Worm (Caenorhabditis elegans) whole organism, L1 larva: Measurements from ENCODE around the gene K08B12.1.

Experiments
- C04F5.9 ChIP-seq: sonication (generic microtip); optimal IDR thresholded peaks from 2 replicates; lab custom pipeline; 2016; ENCODE audit warnings: missing genetic modification characterization, missing compliant biosample characterization
- Y116A8C.19 ChIP-seq: sonication (generic microtip); optimal IDR thresholded peaks from 2 replicates; lab custom pipeline; 2016; ENCODE audit warnings: missing compliant biosample characterization, missing genetic modification characterization, borderline replicate concordance
- alr-1 ChIP-seq: fragments of 200-800 bp; sonication (Bioruptor generic); optimal IDR thresholded peaks from 2 replicates; lab custom pipeline; 2018; ENCODE audit warnings: borderline replicate concordance, mild to moderate bottlenecking, missing genetic modification characterization, missing compliant biosample characterization
- ama-1 ChIP-seq: fragments of 150-350 bp; optimal IDR thresholded peaks from 2 replicates; lab custom pipeline; 2014
- blmp-1 ChIP-seq: fragments of 150-350 bp; optimal IDR thresholded peaks from 2 replicates; lab custom pipeline; 2014; ENCODE audit warnings: missing biosample characterization, missing genetic modification characterization
- ceh-82 ChIP-seq, 3 experiments: fragments of 150-350 bp in 1 of 3; sonication (generic microtip) in 2 of 3; optimal IDR thresholded peaks; 2 replicates each; lab custom pipeline; 2014 to 2017; ENCODE audit warnings: missing biosample characterization in 3 of 3, missing genetic modification characterization in 3 of 3
- dpl-1 ChIP-seq, 3 experiments: fragments of 150-350 bp in 2 of 3; sonication (generic microtip) in 1 of 3; optimal IDR thresholded peaks; 2 replicates each; lab custom pipeline; 2014 to 2017; ENCODE audit warnings: missing biosample characterization in 3 of 3, missing genetic modification characterization in 3 of 3, missing genetic modification reagents in 3 of 3
- dsc-1 ChIP-seq: sonication (generic microtip); optimal IDR thresholded peaks from 2 replicates; lab custom pipeline; 2016; ENCODE audit warnings: mild to moderate bottlenecking, missing genetic modification characterization, missing compliant biosample characterization
- efl-1 ChIP-seq, 4 experiments: fragments of 150-350 bp; optimal IDR thresholded peaks in 3 of 4; peaks in 1 of 4; 1 replicate in 1 of 4; 2 replicates in 3 of 4; lab custom pipeline; 2014; ENCODE audit warnings: missing biosample characterization in 2 of 4, missing genetic modification characterization in 2 of 4, missing genetic modification reagents in 2 of 4
- egl-13 ChIP-seq: sonication (generic microtip); optimal IDR thresholded peaks from 2 replicates; lab custom pipeline; 2016; ENCODE audit warnings: missing genotype, missing genetic modification reagents, missing genetic modification characterization, missing compliant biosample characterization
- egl-27 ChIP-seq, 2 experiments: fragments of 150-350 bp in 1 of 2; sonication (generic microtip); optimal IDR thresholded peaks; 3 replicates each; lab custom pipeline; 2017 to 2018; ENCODE audit warnings: missing biosample characterization in 2 of 2, missing genetic modification characterization in 2 of 2, missing genetic modification reagents in 2 of 2
- elt-2 ChIP-seq: sonication (generic microtip); optimal IDR thresholded peaks from 2 replicates; lab custom pipeline; 2016; ENCODE audit warnings: missing genetic modification characterization, mild to moderate bottlenecking, inconsistent platforms, missing compliant biosample characterization, missing genetic modification reagents
- elt-3 ChIP-seq, 6 experiments: fragments of 150-350 bp in 1 of 6; sonication (generic microtip); optimal IDR thresholded peaks; 2 replicates each; lab custom pipeline; 2017 to 2018; ENCODE audit warnings: missing biosample characterization in 6 of 6, missing genetic modification characterization in 6 of 6, inconsistent platforms in 1 of 6
- ets-5 ChIP-seq: fragments of 200-800 bp; sonication (Bioruptor generic); IDR thresholded peaks from 2 replicates; pipeline ENCODE4 v1.3.6; 2022; ENCODE audit warnings: missing genetic modification characterization, missing compliant biosample characterization
- fkh-10 ChIP-seq: sonication (generic microtip); optimal IDR thresholded peaks from 2 replicates; lab custom pipeline; 2017; ENCODE audit warnings: missing biosample characterization, missing genetic modification reagents, missing genetic modification characterization
- fkh-8 ChIP-seq: sonication (generic microtip); optimal IDR thresholded peaks from 2 replicates; lab custom pipeline; 2016; ENCODE audit warnings: mild to moderate bottlenecking, missing genetic modification characterization, missing compliant biosample characterization
- grh-1 ChIP-seq: fragments of 200-800 bp; sonication (Bioruptor generic); IDR thresholded peaks from 2 replicates; pipeline ENCODE4 v1.3.6; 2022; ENCODE audit warnings: missing genetic modification reagents, missing genetic modification characterization, missing compliant biosample characterization
- hlh-4 ChIP-seq: sonication (generic microtip); optimal IDR thresholded peaks from 2 replicates; lab custom pipeline; 2016; ENCODE audit warnings: mild to moderate bottlenecking, missing genetic modification characterization, missing compliant biosample characterization
- isw-1 ChIP-seq: fragments of 200-800 bp; sonication (Bioruptor generic); IDR thresholded peaks from 2 replicates; pipeline ENCODE4 v1.3.6; 2022; ENCODE audit warnings: missing genetic modification characterization, missing compliant biosample characterization
- jun-1 ChIP-seq: fragments of 150-350 bp; optimal IDR thresholded peaks from 2 replicates; lab custom pipeline; 2014; ENCODE audit warnings: missing biosample characterization, missing genetic modification reagents, missing genetic modification characterization
- lin-14 ChIP-seq: fragments of 200-800 bp; sonication (Bioruptor generic); optimal IDR thresholded peaks from 2 replicates; lab custom pipeline; 2018; ENCODE audit warnings: mild to moderate bottlenecking, missing genetic modification characterization, moderate library complexity, missing compliant biosample characterization
- lin-35 ChIP-seq, 2 experiments: fragments of 150-350 bp; optimal IDR thresholded peaks; 2 replicates each; lab custom pipeline; 2014; ENCODE audit warnings: missing biosample characterization in 2 of 2, missing genetic modification characterization in 2 of 2, missing genetic modification reagents in 2 of 2
- lin-39 ChIP-seq: fragments of 150-350 bp; optimal IDR thresholded peaks from 2 replicates; lab custom pipeline; 2014; ENCODE audit warnings: missing biosample characterization, missing genetic modification reagents, missing genetic modification characterization
- lsy-2 ChIP-seq, 2 experiments: fragments of 150-350 bp; optimal IDR thresholded peaks; 2 replicates each; lab custom pipeline; 2014; ENCODE audit warnings: missing biosample characterization in 2 of 2, missing genetic modification characterization in 2 of 2
- mdl-1 ChIP-seq, 2 experiments: fragments of 150-350 bp; optimal IDR thresholded peaks; 2 replicates each; lab custom pipeline; 2014 to 2017; ENCODE audit warnings: missing biosample characterization in 2 of 2, missing genetic modification characterization in 2 of 2, inconsistent platforms in 1 of 2
- mep-1 ChIP-seq: fragments of 150-350 bp; optimal IDR thresholded peaks from 2 replicates; lab custom pipeline; 2014; ENCODE audit warnings: missing biosample characterization, missing genetic modification characterization
- nhr-19 ChIP-seq: fragments of 200-800 bp; sonication (Bioruptor generic); conservative IDR thresholded peaks from 2 replicates; pipeline ENCODE4 v1.3.6; 2022; ENCODE audit warnings: missing genetic modification characterization, missing compliant biosample characterization
- nhr-20 ChIP-seq: sonication (generic microtip); optimal IDR thresholded peaks from 2 replicates; lab custom pipeline; 2016; ENCODE audit warnings: mild to moderate bottlenecking, missing genetic modification characterization, missing compliant biosample characterization
- nhr-28 ChIP-seq: fragments of 150-350 bp; optimal IDR thresholded peaks from 2 replicates; lab custom pipeline; 2014; ENCODE audit warnings: missing biosample characterization, missing genetic modification characterization
- nhr-47 ChIP-seq: sonication (generic microtip); optimal IDR thresholded peaks from 2 replicates; lab custom pipeline; 2016; ENCODE audit warnings: mild to moderate bottlenecking, missing genetic modification characterization, moderate library complexity, missing compliant biosample characterization
- nhr-71 ChIP-seq: sonication (generic microtip); optimal IDR thresholded peaks from 2 replicates; lab custom pipeline; 2016; ENCODE audit warnings: mild to moderate bottlenecking, missing genetic modification characterization, moderate library complexity, missing compliant biosample characterization
- nhr-84 ChIP-seq: sonication (generic microtip); optimal IDR thresholded peaks from 2 replicates; lab custom pipeline; 2017; ENCODE audit warnings: missing biosample characterization, missing genetic modification characterization
- nhr-85 ChIP-seq: sonication (generic microtip); peaks from one replicate; lab custom pipeline; 2016; ENCODE audit warnings: missing genetic modification characterization, inconsistent platforms, missing compliant biosample characterization
- nhr-90 ChIP-seq: sonication (generic microtip); optimal IDR thresholded peaks from 2 replicates; lab custom pipeline; 2016; ENCODE audit warnings: mild to moderate bottlenecking, missing genetic modification characterization, missing compliant biosample characterization; ENCODE audit not compliant: poor library complexity
- pax-3 ChIP-seq: fragments of 200-800 bp; sonication (Bioruptor generic); optimal IDR thresholded peaks from 2 replicates; lab custom pipeline; 2018; ENCODE audit warnings: mild to moderate bottlenecking, missing genetic modification characterization, moderate library complexity, missing compliant biosample characterization
- skn-1 ChIP-seq: fragments of 150-350 bp; optimal IDR thresholded peaks from 2 replicates; lab custom pipeline; 2014; ENCODE audit warnings: missing biosample characterization, missing genetic modification characterization
- snpc-4 ChIP-seq: fragments of 150-350 bp; optimal IDR thresholded peaks from 2 replicates; lab custom pipeline; 2014; ENCODE audit warnings: missing biosample characterization, missing genetic modification characterization
- snu-23 ChIP-seq: sonication (generic microtip); optimal IDR thresholded peaks from 2 replicates; lab custom pipeline; 2016; ENCODE audit warnings: missing genetic modification characterization, missing compliant biosample characterization
- swsn-7 ChIP-seq: sonication (generic microtip); optimal IDR thresholded peaks from 2 replicates; lab custom pipeline; 2016; ENCODE audit warnings: missing genetic modification characterization, missing compliant biosample characterization
- tbx-2 ChIP-seq: sonication (generic microtip); optimal IDR thresholded peaks from 2 replicates; lab custom pipeline; 2016; ENCODE audit warnings: missing genetic modification characterization, missing compliant biosample characterization
- unc-130 ChIP-seq: fragments of 150-350 bp; optimal IDR thresholded peaks from 2 replicates; lab custom pipeline; 2017; ENCODE audit warnings: missing biosample characterization, missing genetic modification characterization, inconsistent platforms
- unc-62 ChIP-seq: fragments of 150-350 bp; optimal IDR thresholded peaks from 2 replicates; lab custom pipeline; 2014; ENCODE audit warnings: missing biosample characterization, missing genetic modification reagents, missing genetic modification characterization
- unc-86 ChIP-seq: sonication (generic microtip); optimal IDR thresholded peaks from 2 replicates; lab custom pipeline; 2016; ENCODE audit warnings: missing genetic modification characterization, missing compliant biosample characterization
- unc-98 ChIP-seq: fragments of 200-800 bp; sonication (Bioruptor generic); IDR thresholded peaks from 2 replicates; pipeline ENCODE4 v1.3.6; 2022; ENCODE audit warnings: missing genetic modification characterization, missing compliant biosample characterization
- vab-15 ChIP-seq: sonication (generic microtip); optimal IDR thresholded peaks from 2 replicates; lab custom pipeline; 2017; ENCODE audit warnings: missing genotype, mild to moderate bottlenecking, missing genetic modification characterization, missing compliant biosample characterization
- xbp-1 ChIP-seq: sonication (generic microtip); optimal IDR thresholded peaks from 2 replicates; lab custom pipeline; 2016; ENCODE audit warnings: missing genetic modification characterization, missing compliant biosample characterization
- ztf-4 ChIP-seq: fragments of 150-350 bp; optimal IDR thresholded peaks from 2 replicates; lab custom pipeline; 2014; ENCODE audit warnings: missing biosample characterization, missing genetic modification characterization

Gene K08B12.1

DNA sequence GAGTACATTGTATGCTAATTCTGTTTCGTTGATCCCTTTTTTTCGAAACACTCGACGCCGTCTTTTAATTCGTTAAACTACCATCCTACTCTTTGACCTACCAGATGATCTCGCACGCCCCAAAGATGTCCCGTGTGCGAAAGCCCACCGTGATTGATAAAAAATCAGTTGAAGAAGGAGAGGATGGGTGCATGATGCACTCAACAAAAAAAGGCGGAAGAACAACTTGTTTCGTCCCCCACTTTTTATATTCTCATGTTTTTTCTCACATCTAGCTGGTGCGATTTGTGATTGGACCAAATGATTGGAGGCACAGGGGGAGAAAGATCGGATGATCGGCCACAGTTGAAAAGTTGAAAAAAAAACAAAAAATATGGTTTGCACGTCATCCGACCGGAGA is 20.8 kb upstream of the K08B12.1 start (continued):
- 0 out of 2 replicates have a peak, but pooled peaks have one; percentile 23 for TF ChIP-seq grh-1 (GFP tag; lab: Robert Waterston, UW)
- peak in 1 of 2 experiments; percentile 30 for TF ChIP-seq mdl-1 (tag; optimal IDR thresholded peaks at IDR 0.05; lab: Kevin White, UChicago)
- no peak for TF ChIP-seq dpl-1 (GFP tag; optimal IDR thresholded peaks at IDR 0.05; lab: Kevin White, UChicago)
- TF ChIP-seq unc-86 (tag; lab: Kevin White, UChicago), result no peak
- peak; percentile 73 for TF ChIP-seq nhr-20
- TF ChIP-seq unc-62 (GFP tag; lab: Kevin White, UChicago), result no peak
- TF ChIP-seq egl-13 (tag; lab: Kevin White, UChicago), result no peak
- TF ChIP-seq nhr-90 (tag; lab: Kevin White, UChicago), result no peak
- TF ChIP-seq Y116A8C.19 (tag; lab: Kevin White, UChicago), result no peak
- no peak for TF ChIP-seq ztf-4
- TF ChIP-seq nhr-84 (tag; lab: Kevin White, UChicago), result no peak
- TF ChIP-seq snpc-4 (tag; lab: Kevin White, UChicago), result no peak
- no peak for TF ChIP-seq nhr-28 (tag; lab: Kevin White, UChicago)
- no peak for TF ChIP-seq unc-98
- TF ChIP-seq lin-39 (tag; lab: Kevin White, UChicago), result no peak
- peak in 1 of 2 experiments; percentile 20 for TF ChIP-seq lin-35 (GFP tag; optimal IDR thresholded peaks at IDR 0.05; lab: Kevin White, UChicago)

- no peak for TF ChIP-seq skn-1
- TF ChIP-seq xbp-1 (tag; lab: Kevin White, UChicago), result peak; percentile 11
- TF ChIP-seq dpl-1 (GFP tag; optimal IDR thresholded peaks at IDR 0.05; lab: Kevin White, UChicago), result no peak
- peak; percentile 55 for TF ChIP-seq grh-1 (GFP tag; lab: Robert Waterston, UW)
- no peak for TF ChIP-seq hlh-4 (tag; lab: Kevin White, UChicago)
- no peak for TF ChIP-seq unc-98
- TF ChIP-seq egl-27 (tag; optimal IDR thresholded peaks at IDR 0.05; lab: Kevin White, UChicago), result no peak
- peak in 1 of 2 experiments; percentile 46 for TF ChIP-seq lsy-2 (tag; optimal IDR thresholded peaks at IDR 0.05; lab: Kevin White, UChicago)
- no peak for TF ChIP-seq elt-2 (tag; lab: Kevin White, UChicago)
- peak; percentile 43 for TF ChIP-seq dsc-1 (tag; lab: Kevin White, UChicago)
- no peak for TF ChIP-seq alr-1
- no peak for TF ChIP-seq vab-15 (tag; lab: Kevin White, UChicago)
- peak; percentile 38 for TF ChIP-seq tbx-2 (tag; lab: Kevin White, UChicago)
- peak; percentile 53 for TF ChIP-seq nhr-47 (tag; lab: Kevin White, UChicago)
- peak; percentile 95 for TF ChIP-seq blmp-1 (tag; lab: Kevin White, UChicago)
- TF ChIP-seq elt-3 (tag; optimal IDR thresholded peaks at IDR 0.05; lab: Kevin White, UChicago), result peak; percentile 12 to 93 (median 72)
- TF ChIP-seq nhr-90 (tag; lab: Kevin White, UChicago), result peak; percentile 34
- peak; percentile 75 for TF ChIP-seq lin-14 (GFP tag; lab: Kevin White, UChicago)
- TF ChIP-seq fkh-10 (GFP tag; lab: Kevin White, UChicago), result peak; percentile 13
- no peak for TF ChIP-seq unc-130 (tag; lab: Kevin White, UChicago)
- TF ChIP-seq nhr-85 (tag; lab: Kevin White, UChicago), result peak; percentile 97
- TF ChIP-seq ama-1 (lab: Kevin White, UChicago), result no peak
- no peak for TF ChIP-seq ets-5
- TF ChIP-seq nhr-20, result peak; percentile 84
- peak; percentile 19 for TF ChIP-seq mep-1 (tag; lab: Kevin White, UChicago)
- TF ChIP-seq nhr-71 (tag; lab: Kevin White, UChicago), result peak; percentile 75
- peak in 1 of 2 experiments; percentile 52 for TF ChIP-seq lin-35 (GFP tag; optimal IDR thresholded peaks at IDR 0.05; lab: Kevin White, UChicago)
- TF ChIP-seq ceh-82 (tag; optimal IDR thresholded peaks at IDR 0.05; lab: Kevin White, UChicago), result no peak
- no peak for TF ChIP-seq C04F5.9 (tag; lab: Kevin White, UChicago)
- TF ChIP-seq swsn-7 (tag; lab: Kevin White, UChicago), result no peak
- TF ChIP-seq fkh-8 (tag; lab: Kevin White, UChicago), result peak; percentile 17
- TF ChIP-seq pax-3 (tag; lab: Kevin White, UChicago), result peak; percentile 40
- TF ChIP-seq isw-1, result no peak
- TF ChIP-seq mdl-1 (tag; optimal IDR thresholded peaks at IDR 0.05; lab: Kevin White, UChicago), result peak in 1 of 2 experiments; percentile 54
- TF ChIP-seq jun-1, result peak; percentile 45
- TF ChIP-seq snu-23 (GFP tag; lab: Kevin White, UChicago), result peak; percentile 55
- TF ChIP-seq efl-1 (optimal IDR thresholded peaks at IDR 0.05; lab: Kevin White, UChicago), result peak in 1 of 2 experiments; percentile 0
- TF ChIP-seq efl-1 (GFP tag; optimal IDR thresholded peaks at IDR 0.05 in 1 of 2; lab: Kevin White, UChicago), result peak in 1 of 2 experiments; percentile 93
- TF ChIP-seq nhr-19 (GFP tag; lab: Robert Waterston, UW), result peak; percentile 33
Measured at ce11 chrV:6239855-6240254, 19.3 kb upstream of the K08B12.1 start.
